Worm (Caenorhabditis elegans) whole organism, young adult: ENCODE results near the gene T21C12.4.

ENCODE experiments used
- Y79H2A.3 ChIP-seq: fragments of 200-800 bp; sonication (Bioruptor generic); conservative IDR thresholded peaks from 2 replicates; pipeline ENCODE4 v1.3.6; 2022; ENCODE audit warnings: missing genetic modification reagents, missing genetic modification characterization, missing compliant biosample characterization
- Y95B8A.8 ChIP-seq: fragments of 200-800 bp; sonication (Bioruptor generic); IDR thresholded peaks from 2 replicates; pipeline ENCODE4 v1.3.6; 2022; ENCODE audit warnings: missing genetic modification reagents, missing genetic modification characterization, missing compliant biosample characterization
- attf-6 ChIP-seq: fragments of 200-800 bp; sonication (Bioruptor generic); IDR thresholded peaks from 2 replicates; pipeline ENCODE4 v1.3.6; 2022; ENCODE audit warnings: missing genetic modification reagents, missing genetic modification characterization, missing compliant biosample characterization
- hlh-12 ChIP-seq: sonication (generic microtip); optimal IDR thresholded peaks from 2 replicates; lab custom pipeline; 2016; ENCODE audit warnings: missing genetic modification characterization, missing compliant biosample characterization
- nhr-179 ChIP-seq: sonication (generic microtip); optimal IDR thresholded peaks from 2 replicates; lab custom pipeline; 2016; ENCODE audit warnings: mild to moderate bottlenecking, missing genetic modification characterization, missing compliant biosample characterization
- nhr-90 ChIP-seq: sonication (generic microtip); optimal IDR thresholded peaks from 2 replicates; lab custom pipeline; 2016; ENCODE audit warnings: missing genotype, mild to moderate bottlenecking, missing genetic modification characterization, missing compliant biosample characterization
- sea-2 ChIP-seq: fragments of 200-800 bp; sonication (Bioruptor generic); IDR thresholded peaks from 2 replicates; pipeline ENCODE4 v1.3.6; 2022; ENCODE audit warnings: missing genetic modification characterization, missing compliant biosample characterization
- unc-62 ChIP-seq: fragments of 150-350 bp; optimal IDR thresholded peaks from 2 replicates; lab custom pipeline; 2014; ENCODE audit warnings: missing biosample characterization, missing genetic modification reagents, missing genetic modification characterization
- xnd-1 ChIP-seq: sonication (generic microtip); optimal IDR thresholded peaks from 2 replicates; lab custom pipeline; 2016; ENCODE audit warnings: missing genotype, missing genetic modification reagents, missing genetic modification characterization, missing compliant biosample characterization
- ztf-18 ChIP-seq: sonication (generic microtip); optimal IDR thresholded peaks from 2 replicates; lab custom pipeline; 2016; ENCODE audit warnings: missing genotype, mild to moderate bottlenecking, missing genetic modification characterization, missing compliant biosample characterization

ce11 chrIII:10518884-10519283, 38.9 kb downstream of the T21C12.4 start:
- no peak for TF ChIP-seq unc-62
- no peak for TF ChIP-seq xnd-1 (tag; lab: Kevin White, UChicago)
- no peak for TF ChIP-seq Y79H2A.3
- TF ChIP-seq hlh-12: no peak
- no peak for TF ChIP-seq sea-2
- no peak for TF ChIP-seq attf-6
- TF ChIP-seq nhr-179 (tag; lab: Kevin White, UChicago): no peak
- TF ChIP-seq nhr-90 (tag; lab: Kevin White, UChicago): no peak
- TF ChIP-seq ztf-18: no peak
- no peak for TF ChIP-seq Y95B8A.8
